Worm (Caenorhabditis elegans) whole organism, L3 larva: ENCODE measurements around the gene dhrr-1.

Experiments
- ZK546.5 ChIP-seq: sonication (generic microtip); optimal IDR thresholded peaks from 2 replicates; lab custom pipeline; 2017; ENCODE audit warnings: missing biosample characterization, missing genetic modification characterization
- aly-2 ChIP-seq: fragments of 150-350 bp; optimal IDR thresholded peaks from 2 replicates; lab custom pipeline; 2014; ENCODE audit warnings: missing biosample characterization, missing genetic modification characterization
- ama-1 ChIP-seq: fragments of 150-350 bp; optimal IDR thresholded peaks from 2 replicates; lab custom pipeline; 2018
- ceh-82 ChIP-seq: fragments of 150-350 bp; optimal IDR thresholded peaks from 2 replicates; lab custom pipeline; 2014; ENCODE audit warnings: missing biosample characterization, missing genetic modification characterization
- elt-1 ChIP-seq: fragments of 150-350 bp; optimal IDR thresholded peaks from 2 replicates; lab custom pipeline; 2014; ENCODE audit warnings: missing biosample characterization, missing genetic modification characterization
- elt-3 ChIP-seq, 3 experiments: fragments of 150-350 bp in 1 of 3; sonication (generic microtip) in 2 of 3; optimal IDR thresholded peaks; 2 replicates in 2 of 3; 4 replicates in 1 of 3; lab custom pipeline; 2014 to 2017; ENCODE audit warnings: missing biosample characterization in 3 of 3, missing genetic modification characterization in 3 of 3
- lin-15B ChIP-seq: fragments of 150-350 bp; optimal IDR thresholded peaks from 2 replicates; lab custom pipeline; 2014; ENCODE audit warnings: missing biosample characterization, missing genetic modification characterization
- lin-39 ChIP-seq: fragments of 150-350 bp; optimal IDR thresholded peaks from 2 replicates; lab custom pipeline; 2018; ENCODE audit warnings: missing biosample characterization, missing genetic modification reagents, missing genetic modification characterization
- nhr-12 ChIP-seq: fragments of 150-350 bp; optimal IDR thresholded peaks from 2 replicates; lab custom pipeline; 2014; ENCODE audit warnings: missing biosample characterization, missing genetic modification characterization
- nhr-28 ChIP-seq: fragments of 150-350 bp; optimal IDR thresholded peaks from 2 replicates; lab custom pipeline; 2014; ENCODE audit warnings: missing biosample characterization, missing genetic modification characterization
- pha-4 ChIP-seq: fragments of 150-350 bp; optimal IDR thresholded peaks from 2 replicates; lab custom pipeline; 2014; ENCODE audit warnings: missing biosample characterization, missing genetic modification reagents, missing genetic modification characterization
- pqm-1 ChIP-seq: fragments of 150-350 bp; optimal IDR thresholded peaks from 2 replicates; lab custom pipeline; 2017; ENCODE audit warnings: missing biosample characterization, missing genetic modification characterization, inconsistent platforms
- snpc-4 ChIP-seq: fragments of 150-350 bp; optimal IDR thresholded peaks from 2 replicates; lab custom pipeline; 2014; ENCODE audit warnings: missing biosample characterization, missing genetic modification characterization
- ztf-11 ChIP-seq: fragments of 150-350 bp; optimal IDR thresholded peaks from 2 replicates; lab custom pipeline; 2014; ENCODE audit warnings: missing biosample characterization, missing genetic modification characterization

DNA sequence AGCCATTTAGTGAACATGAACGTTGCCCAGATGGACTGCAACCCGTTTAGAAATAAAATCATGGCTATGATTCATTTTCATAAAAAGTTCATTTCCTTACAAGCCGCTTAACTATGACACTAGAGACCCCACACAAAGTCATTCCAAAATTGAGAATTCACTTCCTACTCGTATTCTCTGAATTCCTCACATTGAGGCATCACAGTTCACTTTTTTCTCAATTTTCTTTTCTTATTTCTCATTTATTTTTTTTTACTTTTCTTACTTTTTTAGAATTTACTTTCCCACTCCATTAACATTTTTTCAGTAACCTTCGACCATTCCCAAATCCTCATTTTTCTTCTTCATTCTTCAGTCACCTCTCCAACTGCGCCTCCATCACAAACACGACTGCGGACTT lies at the start of gene dhrr-1:
- no peak for TF ChIP-seq aly-2
- no peak for TF ChIP-seq pqm-1 (tag; lab: Kevin White, UChicago)
- no peak for TF ChIP-seq pha-4 (tag; lab: Kevin White, UChicago)
- TF ChIP-seq snpc-4 (tag; lab: Kevin White, UChicago), result no peak
- no peak for TF ChIP-seq lin-39 (tag; lab: Kevin White, UChicago)
- TF ChIP-seq elt-3 (tag; optimal IDR thresholded peaks at IDR 0.05; lab: Kevin White, UChicago), result no peak
- no peak for TF ChIP-seq ama-1 (lab: Kevin White, UChicago)
- no peak for TF ChIP-seq ztf-11 (tag; lab: Kevin White, UChicago)
- no peak for TF ChIP-seq elt-1 (tag; lab: Kevin White, UChicago)
- no peak for TF ChIP-seq nhr-12 (tag; lab: Kevin White, UChicago)
- no peak for TF ChIP-seq nhr-28
- TF ChIP-seq lin-15B (tag; lab: Kevin White, UChicago), result no peak
- no peak for TF ChIP-seq ZK546.5 (tag; lab: Kevin White, UChicago)
- no peak for TF ChIP-seq ceh-82
